Worm (Caenorhabditis elegans) whole organism, mixed stage, embryonic: ENCODE results near the gene scl-7.

Experiments used
- blmp-1 ChIP-seq: fragments of 150-350 bp; optimal IDR thresholded peaks from 2 replicates; lab custom pipeline; 2014; ENCODE audit warnings: missing biosample characterization, missing genetic modification characterization
- cnd-1 ChIP-seq: fragments of 200-800 bp; sonication (Bioruptor generic); optimal IDR thresholded peaks from 2 replicates; lab custom pipeline; 2018; ENCODE audit warnings: mild to moderate bottlenecking, missing genetic modification characterization, missing compliant biosample characterization

ce11 chrIV:13116679-13117078 is 46.4 kb downstream of the scl-7 start:
- peak; percentile 51 for TF ChIP-seq cnd-1 (tag; lab: Kevin White, UChicago)
- no peak for TF ChIP-seq blmp-1 (tag; lab: Kevin White, UChicago)
